Worm (Caenorhabditis elegans): ENCODE data around the gene morc-1.

morc-1 gene

DNA sequence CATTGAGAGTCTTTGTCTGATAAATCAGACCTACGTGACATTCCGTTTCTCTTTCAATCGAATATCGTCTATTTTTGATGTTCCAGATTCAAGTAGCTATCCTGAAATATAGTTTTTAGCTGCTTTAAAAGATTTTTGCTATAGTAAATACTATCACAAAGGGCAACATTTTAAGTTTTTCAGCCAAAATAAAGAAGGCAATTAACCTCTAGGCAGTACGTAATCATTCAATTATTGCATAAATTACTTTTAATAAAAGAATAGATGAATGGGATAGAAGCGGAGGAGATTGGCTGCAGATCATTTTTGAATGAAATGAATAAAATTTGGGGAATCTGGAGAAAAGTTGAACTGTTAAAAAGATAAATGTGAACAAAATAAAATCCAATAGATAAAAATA is 37.0 kb downstream of the morc-1 start, which contains the start of gene ulp-1:
TSS of gene ulp-1 (minus strand) at position 101 of the 400 bp plus-strand sequence.
- TF ChIP-seq ceh-28 (tag; optimal IDR thresholded peaks at IDR 0.05) (no peak), zag-1 (tag; optimal IDR thresholded peaks at IDR 0.05) (no peak), nhr-28 (tag; optimal IDR thresholded peaks at IDR 0.05) (no peak), nfya-1 (tag; optimal IDR thresholded peaks at IDR 0.05; ENCODE audit: insufficient read depth) (no peak), elt-1 (tag; optimal IDR thresholded peaks at IDR 0.05) (no peak), ZK546.5 (tag; optimal IDR thresholded peaks at IDR 0.05) (no peak), elt-3 (tag; optimal IDR thresholded peaks at IDR 0.05) (no peak), fos-1 (tag; optimal IDR thresholded peaks at IDR 0.05) (no peak), sea-2 (GFP tag; optimal IDR thresholded peaks at IDR 0.05) (no peak), ztf-11 (tag; optimal IDR thresholded peaks at IDR 0.05) (no peak), ceh-82 (tag; optimal IDR thresholded peaks at IDR 0.05) (no peak), egl-5 (tag; optimal IDR thresholded peaks at IDR 0.05) (no peak), mml-1 (tag; optimal IDR thresholded peaks at IDR 0.05) (no peak)

DNA sequence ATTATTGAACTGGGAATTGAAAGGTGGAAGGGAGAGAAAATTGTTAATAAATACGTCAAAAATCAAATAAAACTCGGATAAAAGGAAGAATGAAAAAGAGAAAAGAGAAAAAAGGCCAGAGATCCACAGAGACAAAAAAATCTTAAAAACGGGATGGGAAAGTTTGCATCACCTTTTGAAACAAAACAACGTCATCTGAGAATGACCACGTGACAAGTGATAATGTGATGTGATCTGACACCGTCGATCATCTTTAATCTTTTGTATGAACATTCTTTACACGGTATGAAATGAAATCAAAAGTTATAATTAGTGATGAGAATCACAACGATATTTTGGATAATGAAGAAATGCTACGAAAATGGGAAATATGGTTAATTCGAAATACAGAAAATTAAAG is 41.0 kb downstream of the morc-1 start:
- TF ChIP-seq nhr-28 (tag; optimal IDR thresholded peaks at IDR 0.05) (no peak), ceh-82 (tag; optimal IDR thresholded peaks at IDR 0.05) (no peak), egl-27 (tag; optimal IDR thresholded peaks at IDR 0.05) (no peak), fkh-2 (tag; optimal IDR thresholded peaks at IDR 0.05) (no peak), nhr-77 (tag; optimal IDR thresholded peaks at IDR 0.05) (no peak), mdl-1 (tag; optimal IDR thresholded peaks at IDR 0.05) (no peak), nhr-25 (tag; optimal IDR thresholded peaks at IDR 0.05) (peak; percentile 29), fos-1 (tag; optimal IDR thresholded peaks at IDR 0.05) (no peak), ztf-4 (tag; optimal IDR thresholded peaks at IDR 0.05) (no peak), egl-5 (tag; optimal IDR thresholded peaks at IDR 0.05) (no peak), nhr-43 (tag; optimal IDR thresholded peaks at IDR 0.05; ENCODE audit: poor library complexity, severe bottlenecking) (peak; percentile 68), nhr-76 (tag; optimal IDR thresholded peaks at IDR 0.05) (no peak), fkh-10 (GFP tag; optimal IDR thresholded peaks at IDR 0.05) (no peak), lsy-12 (tag; optimal IDR thresholded peaks at IDR 0.05) (no peak)

- TF ChIP-seq unc-39 (tag; optimal IDR thresholded peaks at IDR 0.05) (no peak), elt-3 (tag; optimal IDR thresholded peaks at IDR 0.05) (no peak), unc-62 (GFP tag; optimal IDR thresholded peaks at IDR 0.05) (no peak), nhr-28 (tag; optimal IDR thresholded peaks at IDR 0.05) (no peak), ceh-82 (tag; optimal IDR thresholded peaks at IDR 0.05) (no peak), R02D3.7 (tag; optimal IDR thresholded peaks at IDR 0.05) (no peak), ceh-9 (tag; optimal IDR thresholded peaks at IDR 0.05) (no peak), nhr-237 (tag; optimal IDR thresholded peaks at IDR 0.05) (no peak), elt-1 (tag; optimal IDR thresholded peaks at IDR 0.05) (no peak), nhr-12 (tag; optimal IDR thresholded peaks at IDR 0.05) (no peak), pha-4 (tag; optimal IDR thresholded peaks at IDR 0.05) (no peak), pqm-1 (tag; optimal IDR thresholded peaks at IDR 0.05) (no peak), eor-1 (tag; optimal IDR thresholded peaks at IDR 0.05) (no peak), skn-1 (tag; optimal IDR thresholded peaks at IDR 0.05) (no peak), aly-2 (tag; optimal IDR thresholded peaks at IDR 0.05) (no peak), nhr-76 (tag; optimal IDR thresholded peaks at IDR 0.05) (no peak), fkh-2 (tag; optimal IDR thresholded peaks at IDR 0.05) (no peak), nhr-11 (tag; optimal IDR thresholded peaks at IDR 0.05) (no peak), snpc-4 (tag; optimal IDR thresholded peaks at IDR 0.05) (no peak), elt-2 (tag; optimal IDR thresholded peaks at IDR 0.05) (no peak)
These were observed 41.5 kb downstream of the morc-1 start, which contains the start of gene T10F2.2 for ce11 chrIII:5165211-5165610. Gene T10F2.2 (minus strand): TSS chrIII:5165311.

DNA sequence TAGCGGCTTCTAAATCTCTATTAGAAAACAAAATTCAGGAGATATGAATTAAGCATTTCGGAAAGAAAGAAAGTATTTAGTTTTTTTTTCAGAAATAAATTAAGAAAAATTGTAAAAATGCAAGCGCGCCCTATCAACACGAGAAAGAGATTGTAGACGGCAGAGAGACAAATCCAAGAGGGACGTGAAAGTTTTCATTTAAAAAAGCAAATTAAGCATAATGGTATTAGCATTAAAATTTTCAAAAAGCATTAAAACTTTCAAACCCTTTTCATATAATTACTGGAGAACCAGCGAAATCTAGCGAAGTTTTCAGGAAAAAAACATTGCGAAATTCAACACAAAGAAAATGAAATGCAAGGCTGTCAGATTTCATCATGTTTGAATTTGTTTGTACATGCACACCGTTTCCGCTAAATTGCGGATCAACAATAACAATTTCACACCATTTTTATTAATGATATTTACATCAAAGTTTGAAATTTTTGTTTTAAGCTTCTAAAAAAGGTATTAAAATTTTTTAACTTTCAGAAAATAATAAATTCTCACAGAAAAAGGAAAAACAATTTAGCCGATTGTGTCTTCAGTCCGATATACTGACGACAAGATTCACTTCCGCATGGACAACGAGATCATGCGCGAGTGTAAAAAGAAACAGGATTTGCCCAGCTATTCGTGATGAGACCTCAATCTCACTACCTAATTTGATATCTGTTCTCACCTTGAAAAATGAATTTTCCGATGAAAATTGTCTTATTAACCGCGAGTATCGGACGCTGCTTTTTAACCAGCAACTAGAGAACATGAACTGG is 43.7 kb downstream of the morc-1 start, which contains the start of gene gars-1:
TSS of gene gars-1 (minus strand) at position 808 of the 812 bp plus-strand sequence.
- peak; percentile 36 for TF ChIP-seq nfya-1 (tag; optimal IDR thresholded peaks at IDR 0.05; ENCODE audit: insufficient read depth)
- TF ChIP-seq nhr-25 (tag; optimal IDR thresholded peaks at IDR 0.05): peak; percentile 52
- TF ChIP-seq lin-15B (tag; optimal IDR thresholded peaks at IDR 0.05): peak; percentile 37
- TF ChIP-seq pha-4 (tag; optimal IDR thresholded peaks at IDR 0.05): peak; percentile 4
- no peak for TF ChIP-seq sea-2 (GFP tag; optimal IDR thresholded peaks at IDR 0.05)
- no peak for TF ChIP-seq mml-1 (tag; optimal IDR thresholded peaks at IDR 0.05)
- TF ChIP-seq ama-1 (optimal IDR thresholded peaks at IDR 0.05): peak; percentile 75
